Worm (Caenorhabditis elegans) whole organism, mixed stage, embryonic: ENCODE results near the gene Y13C8A.1.

Experiments used
- M03D4.4 ChIP-seq: sonication (generic microtip); optimal IDR thresholded peaks from 2 replicates; lab custom pipeline; 2017; ENCODE audit warnings: mild to moderate bottlenecking, missing genetic modification characterization, missing compliant biosample characterization
- drap-1 ChIP-seq: fragments of 200-800 bp; sonication (Bioruptor generic); optimal IDR thresholded peaks from 3 replicates; lab custom pipeline; 2018; ENCODE audit warnings: mild to moderate bottlenecking, missing genetic modification characterization, missing compliant biosample characterization
- elt-1 ChIP-seq: sonication (generic microtip); optimal IDR thresholded peaks from 2 replicates; lab custom pipeline; 2017; ENCODE audit warnings: missing genetic modification characterization, mild to moderate bottlenecking, missing compliant biosample characterization, antibody characterized with exemption, moderate library complexity, borderline replicate concordance; ENCODE audit not compliant: insufficient read depth
- lsy-2 ChIP-seq: fragments of 150-350 bp; optimal IDR thresholded peaks from 2 replicates; lab custom pipeline; 2014; ENCODE audit warnings: missing biosample characterization, missing genetic modification characterization
- mep-1 ChIP-seq: fragments of 150-350 bp; optimal IDR thresholded peaks from 2 replicates; lab custom pipeline; 2017; ENCODE audit warnings: missing biosample characterization, missing genetic modification reagents, missing genetic modification characterization, inconsistent platforms
- nhr-237 ChIP-seq: fragments of 150-350 bp; optimal IDR thresholded peaks from 2 replicates; lab custom pipeline; 2014; ENCODE audit warnings: missing biosample characterization, missing genetic modification characterization
- nhr-28 ChIP-seq: fragments of 150-350 bp; optimal IDR thresholded peaks from 2 replicates; lab custom pipeline; 2014; ENCODE audit warnings: missing biosample characterization, missing genetic modification characterization
- snpc-4 ChIP-seq: fragments of 150-350 bp; optimal IDR thresholded peaks from 2 replicates; lab custom pipeline; 2014; ENCODE audit warnings: missing biosample characterization, missing genetic modification characterization
- unc-62 ChIP-seq: fragments of 150-350 bp; optimal IDR thresholded peaks from 2 replicates; lab custom pipeline; 2014; ENCODE audit warnings: missing biosample characterization, missing genetic modification reagents, missing genetic modification characterization

DNA sequence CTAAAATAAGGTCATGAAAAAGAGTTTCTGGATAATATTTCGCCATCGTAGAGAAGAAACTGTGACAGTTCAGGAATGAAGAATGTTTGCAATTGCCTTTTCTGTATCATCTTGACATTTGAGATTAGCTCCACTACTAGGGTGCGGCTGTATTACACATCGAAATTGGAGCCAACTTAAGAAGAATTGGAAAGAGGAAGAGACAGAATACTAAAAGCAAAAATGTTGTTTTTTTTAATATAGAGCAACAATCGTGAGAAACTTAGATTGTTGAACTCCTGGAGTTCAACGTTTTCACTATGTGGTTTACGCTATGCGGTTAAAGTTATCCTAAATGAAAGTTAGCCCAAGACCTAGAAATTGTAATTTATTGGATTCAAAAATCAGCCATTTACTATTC lies 3.1 kb upstream of the Y13C8A.1 start, which contains the start of gene acs-9:
- TF ChIP-seq M03D4.4 (tag; lab: Kevin White, UChicago), result no peak
- no peak for TF ChIP-seq snpc-4 (tag; lab: Kevin White, UChicago)
- no peak for TF ChIP-seq unc-62
- no peak for TF ChIP-seq lsy-2 (tag; lab: Kevin White, UChicago)
- TF ChIP-seq mep-1, result no peak
- TF ChIP-seq elt-1, result no peak
- no peak for TF ChIP-seq nhr-237
- TF ChIP-seq drap-1, result no peak
- TF ChIP-seq nhr-28 (tag; lab: Kevin White, UChicago), result no peak
